Fruit fly (Drosophila melanogaster): ENCODE results near the gene eIF5.

The eIF5 gene

DNA sequence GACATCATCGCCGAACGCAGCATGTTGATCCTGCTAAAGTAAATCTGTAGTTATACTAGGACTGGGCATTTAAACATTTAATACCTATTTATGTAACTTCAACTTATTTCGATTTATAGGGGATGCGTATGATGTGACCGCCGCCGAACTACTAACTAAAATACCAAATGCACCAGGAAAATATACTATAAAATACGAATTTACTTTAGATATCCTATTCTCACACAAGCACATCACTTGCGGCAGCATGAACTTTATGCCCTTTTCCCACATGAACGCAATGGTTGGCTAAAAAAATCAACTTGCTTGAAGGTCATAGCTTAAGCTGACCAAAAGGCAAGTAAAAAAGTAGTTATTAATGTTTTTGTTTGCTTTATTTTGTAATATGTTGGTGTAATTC lies 5.1 kb downstream of the eIF5 start, which contains the start of gene ND-20 (continued):
- TF ChIP-seq CG1603 (tag; optimal IDR thresholded peaks at IDR 0.05) (peak; percentile 86), NC2β (GFP tag; optimal IDR thresholded peaks at IDR 0.05) (peak; percentile 4), Bteb2 (GFP tag; optimal IDR thresholded peaks at IDR 0.05) (peak; percentile 9), CG2120 (GFP tag; optimal IDR thresholded peaks at IDR 0.05) (peak; percentile 35), CG14441 (GFP tag; IDR thresholded peaks at IDR 0.05) (peak; percentile 28; the same call in 1 of the 2 replicates), MBD-R2 (GFP tag; IDR thresholded peaks at IDR 0.05) (peak; percentile 59), CG33557 (GFP tag; optimal IDR thresholded peaks at IDR 0.05) (no peak), trem (tag; optimal IDR thresholded peaks at IDR 0.05) (peak; percentile 31), gfzf (GFP tag; optimal IDR thresholded peaks at IDR 0.05) (peak; percentile 86), CG16863 (GFP tag; optimal IDR thresholded peaks at IDR 0.05) (no peak), Sin3A (optimal IDR thresholded peaks at IDR 0.05) (peak; percentile 23), CG17359 (tag; optimal IDR thresholded peaks at IDR 0.05) (peak; percentile 2), esg (GFP tag; conservative IDR thresholded peaks at IDR 0.05) (no peak), Deaf1 (tag; optimal IDR thresholded peaks at IDR 0.05) (peak; percentile 4), disco-r (GFP tag; optimal IDR thresholded peaks at IDR 0.05) (no peak), Xbp1 (GFP tag; optimal IDR thresholded peaks at IDR 0.05) (peak; percentile 42), HmgD (GFP tag; optimal IDR thresholded peaks at IDR 0.05) (peak; percentile 38), tx (GFP tag; optimal IDR thresholded peaks at IDR 0.05) (no peak), Pdp1 (GFP tag; optimal IDR thresholded peaks at IDR 0.05) (peak in 1 of 2 experiments; percentile 93), bsh (GFP tag; optimal IDR thresholded peaks at IDR 0.05) (peak in 1 of 2 experiments; percentile 5), nmo (GFP tag; optimal IDR thresholded peaks at IDR 0.05) (peak; percentile 54), zfh2 (GFP tag; optimal IDR thresholded peaks at IDR 0.05) (peak; percentile 47), CG7357 (GFP tag; IDR thresholded peaks at IDR 0.05) (peak; percentile 98), CG8290 (GFP tag; optimal IDR thresholded peaks at IDR 0.05) (peak; percentile 56), CG8290 (tag; optimal IDR thresholded peaks at IDR 0.05) (no peak), shn (GFP tag; optimal IDR thresholded peaks at IDR 0.05) (no peak), ssp (GFP tag; IDR thresholded peaks at IDR 0.05) (peak; percentile 98), sob (GFP tag; IDR thresholded peaks at IDR 0.05) (0 out of 2 replicates have a peak, but pooled peaks have one; percentile 23), CG11085 (GFP tag; IDR thresholded peaks at IDR 0.05) (no peak), HLHmδ (GFP tag; optimal IDR thresholded peaks at IDR 0.05) (no peak), CG7839 (tag; optimal IDR thresholded peaks at IDR 0.05) (peak; percentile 22), HmgZ (tag; optimal IDR thresholded peaks at IDR 0.05) (peak; percentile 34), Fer2 (tag; optimal IDR thresholded peaks at IDR 0.05) (no peak), al (GFP tag; IDR thresholded peaks at IDR 0.05) (no peak), CG4617 (GFP tag; optimal IDR thresholded peaks at IDR 0.05; ENCODE audit: borderline replicate concordance) (peak; percentile 75), CG14710 (tag; optimal IDR thresholded peaks at IDR 0.05) (peak; percentile 65), Lim3 (GFP tag; IDR thresholded peaks at IDR 0.05) (no peak), CG18619 (GFP tag; optimal IDR thresholded peaks at IDR 0.05) (no peak), stwl (tag; optimal IDR thresholded peaks at IDR 0.05) (peak; percentile 56), Dek (tag; optimal IDR thresholded peaks at IDR 0.05) (no peak), Scr (GFP tag; IDR thresholded peaks at IDR 0.05; ENCODE audit: partially characterized antibody) (0 out of 2 replicates have a peak, but pooled peaks have one; percentile 17), psq (GFP tag; optimal IDR thresholded peaks at IDR 0.05) (no peak), CG4820 (GFP tag; optimal IDR thresholded peaks at IDR 0.05) (no peak), PHDP (tag; optimal IDR thresholded peaks at IDR 0.05) (peak; percentile 3), amos (GFP tag; IDR thresholded peaks at IDR 0.05; ENCODE audit: partially characterized antibody) (0 out of 2 replicates have a peak, but pooled peaks have one; percentile 15), H15 (GFP tag; IDR thresholded peaks at IDR 0.05) (no peak), ftz-f1 (GFP tag; optimal IDR thresholded peaks at IDR 0.05) (peak; percentile 90), unpg (GFP tag; optimal IDR thresholded peaks at IDR 0.05) (peak; percentile 0), row (GFP tag; IDR thresholded peaks at IDR 0.05) (peak; percentile 85), Neu2 (GFP tag; optimal IDR thresholded peaks at IDR 0.05; ENCODE audit: borderline replicate concordance) (peak; percentile 66), wdn (GFP tag; IDR thresholded peaks at IDR 0.05) (peak; percentile 26; the same call in 1 of the 2 replicates)

All from whole organism, embryonic.